Fruit fly (Drosophila melanogaster) Kc167 (cell line): ENCODE data around the gene CG14795.

ENCODE experiments used
- Myc ChIP-seq: fragments of >200 bp; optimal IDR thresholded peaks from 2 replicates; lab custom pipeline; 2017; ENCODE audit warnings: missing external identifiers
- Sin3A ChIP-seq: fragments of >200 bp; optimal IDR thresholded peaks from 2 replicates; lab custom pipeline; 2018; ENCODE audit warnings: missing external identifiers
- h ChIP-seq: fragments of >200 bp; optimal IDR thresholded peaks from 3 replicates; lab custom pipeline; 2018; ENCODE audit warnings: missing external identifiers
- insv ChIP-seq: fragments of >200 bp; optimal IDR thresholded peaks from 3 replicates; lab custom pipeline; 2018; ENCODE audit warnings: missing external identifiers
- psq ChIP-seq: fragments of >200 bp; optimal IDR thresholded peaks from 2 replicates; lab custom pipeline; 2017; ENCODE audit warnings: missing external identifiers
- ttk ChIP-seq: sonication (Bioruptor generic); optimal IDR thresholded peaks from 2 replicates; lab custom pipeline; 2017; ENCODE audit warnings: missing external identifiers

Gene CG14795

DNA sequence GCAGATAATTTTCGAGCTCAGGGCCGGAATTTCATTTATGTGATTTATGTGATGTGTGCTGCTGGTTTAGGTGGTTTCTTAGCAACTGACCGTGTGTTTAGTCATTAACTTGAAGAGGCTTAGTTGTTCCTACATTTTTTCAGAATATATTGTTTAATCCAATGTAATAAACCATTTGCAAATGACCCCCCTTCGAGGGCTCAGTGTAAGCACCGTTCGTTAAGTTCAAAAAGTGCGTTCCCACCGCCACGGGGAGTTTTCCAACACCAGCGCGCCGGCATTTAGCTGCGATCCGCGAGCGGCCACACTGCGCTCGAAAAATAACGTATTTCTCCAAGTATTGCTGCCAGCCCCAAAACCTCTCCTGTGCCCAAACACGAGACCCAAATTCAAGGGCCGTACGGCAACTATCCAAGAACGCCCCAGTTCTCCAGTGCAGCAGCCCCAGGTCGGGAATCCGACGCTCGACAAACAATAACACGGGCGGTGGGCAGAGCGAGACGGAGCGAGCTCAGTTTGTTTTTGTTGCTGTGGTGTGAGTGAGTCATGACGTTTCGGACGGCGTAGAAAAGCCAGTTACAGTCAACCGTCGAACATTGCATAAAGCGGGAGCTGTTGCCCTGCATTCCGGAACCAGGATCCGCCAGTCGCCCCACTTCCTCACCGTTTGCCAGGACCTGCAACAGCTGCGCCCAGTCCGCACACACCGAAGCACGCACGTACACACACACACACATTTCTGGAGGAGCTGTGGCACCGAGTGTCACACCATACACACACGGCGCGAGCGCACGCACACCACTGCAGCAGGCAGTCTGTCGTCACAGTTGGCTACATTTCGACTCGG lies 34.1 kb downstream of the CG14795 start, which contains the start of gene rush:
TSS of gene rush (plus strand) at position 277 of the 847 bp plus-strand sequence.
- TF ChIP-seq h (lab: Kevin White, UChicago) (no peak), psq (lab: Kevin White, UChicago) (no peak), ttk (lab: Kevin White, UChicago) (no peak), insv (lab: Kevin White, UChicago) (no peak), Sin3A (lab: Kevin White, UChicago) (no peak), Myc (lab: Kevin White, UChicago) (no peak)

DNA sequence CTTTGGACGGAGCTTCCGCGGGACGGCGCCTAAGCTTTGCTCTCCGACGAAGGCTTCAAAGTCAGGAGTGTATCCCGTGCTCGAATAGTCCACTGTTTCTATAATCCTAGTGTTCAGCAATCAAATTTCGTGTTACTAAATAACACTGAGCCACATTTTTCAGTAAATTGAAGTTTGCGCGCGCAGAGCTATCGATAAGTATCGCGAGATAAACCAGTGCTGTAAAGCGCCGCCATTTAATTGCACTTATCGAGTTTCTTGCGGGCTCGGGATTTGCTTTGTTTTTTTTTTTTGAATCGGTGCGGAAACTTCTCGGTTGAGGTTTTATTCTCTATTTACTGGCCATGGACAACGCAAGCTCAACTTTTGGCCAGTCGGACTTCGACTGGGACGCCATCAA lies 35.8 kb downstream of the CG14795 start, which contains the start of the genes Rab27 and mei-38:
TSS of gene Rab27 (minus strand) at position 127 of the 400 bp plus-strand sequence.
TSS of gene mei-38 (plus strand) at position 216 of the 400 bp plus-strand sequence.
- TF ChIP-seq psq (lab: Kevin White, UChicago) (no peak), ttk (lab: Kevin White, UChicago) (no peak)

DNA sequence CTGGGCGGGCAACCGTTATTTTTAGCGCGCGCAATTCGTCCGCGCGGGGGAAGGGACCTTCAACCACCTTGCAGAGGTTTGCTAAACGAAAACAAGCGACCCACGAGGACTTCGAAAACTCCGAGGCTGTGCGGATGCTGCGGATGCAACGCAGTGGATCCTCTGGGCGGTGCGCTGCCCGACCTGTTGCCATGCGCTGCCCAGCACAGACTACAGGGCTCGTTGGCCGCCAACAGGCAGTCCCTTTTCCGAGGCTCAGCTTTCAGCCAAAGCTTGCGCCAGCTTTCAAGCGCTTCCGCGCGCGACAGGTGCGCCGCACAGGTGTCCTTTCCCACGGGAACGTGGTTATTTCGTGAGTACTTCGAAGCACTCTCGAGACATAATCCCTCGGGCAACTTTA lies 36.2 kb downstream of the CG14795 start:
- no peak for TF ChIP-seq Sin3A (lab: Kevin White, UChicago)
- no peak for TF ChIP-seq Myc (lab: Kevin White, UChicago)
- TF ChIP-seq insv (lab: Kevin White, UChicago) = no peak
- TF ChIP-seq h (lab: Kevin White, UChicago) = no peak
- no peak for TF ChIP-seq ttk (lab: Kevin White, UChicago)
- TF ChIP-seq psq (lab: Kevin White, UChicago) = no peak

DNA sequence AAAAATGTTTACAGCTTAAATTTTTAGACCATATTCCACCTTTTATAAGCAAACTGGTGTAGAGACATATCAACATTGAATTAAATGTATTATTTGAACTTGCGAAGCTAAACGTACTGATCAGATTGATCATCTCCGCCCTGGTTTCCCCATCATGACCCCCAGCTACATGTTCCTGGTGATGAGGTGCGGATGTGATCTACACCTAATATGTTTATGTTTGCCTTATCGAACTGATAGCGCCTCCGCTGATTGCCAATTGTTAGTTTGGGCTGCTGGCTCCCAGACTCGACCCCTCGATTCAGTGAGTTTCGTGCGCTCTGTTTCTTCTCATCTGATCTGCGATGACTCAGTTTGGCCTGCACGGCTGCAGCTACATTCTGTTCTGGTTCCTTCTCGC lies 40.4 kb downstream of the CG14795 start, which contains the start of gene CG14780:
TSS of gene CG14780 (plus strand) at position 301 of the 400 bp plus-strand sequence.
- no peak for TF ChIP-seq insv (lab: Kevin White, UChicago)
- no peak for TF ChIP-seq Myc (lab: Kevin White, UChicago)
- TF ChIP-seq ttk (lab: Kevin White, UChicago) = no peak
- TF ChIP-seq Sin3A (lab: Kevin White, UChicago) = no peak
- no peak for TF ChIP-seq psq (lab: Kevin White, UChicago)
- no peak for TF ChIP-seq h (lab: Kevin White, UChicago)

DNA sequence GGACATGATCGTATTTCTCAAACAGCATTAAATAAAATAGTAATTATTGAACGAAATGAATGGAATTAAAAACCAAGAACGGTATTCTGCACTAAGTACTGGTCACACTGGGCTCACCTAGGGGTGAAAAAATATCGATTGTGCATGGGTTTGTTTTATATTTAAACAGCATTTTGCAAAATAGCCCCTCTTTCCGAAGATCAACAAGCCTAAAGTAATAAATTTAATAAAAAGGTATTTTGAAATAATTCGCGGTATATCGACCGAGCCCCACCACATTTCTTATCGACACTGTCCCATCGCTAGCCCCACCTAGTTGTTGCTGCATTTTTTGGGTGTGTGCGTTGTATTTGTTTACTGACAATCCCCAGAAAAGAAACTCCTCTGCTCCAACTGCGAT lies 42.0 kb downstream of the CG14795 start, which contains the start of gene pck:
TSS of gene pck (plus strand) at position 105 of the 400 bp plus-strand sequence.
- no peak for TF ChIP-seq ttk (lab: Kevin White, UChicago)
- TF ChIP-seq Sin3A (lab: Kevin White, UChicago) = no peak
- no peak for TF ChIP-seq insv (lab: Kevin White, UChicago)
- no peak for TF ChIP-seq Myc (lab: Kevin White, UChicago)
- no peak for TF ChIP-seq psq (lab: Kevin White, UChicago)
- no peak for TF ChIP-seq h (lab: Kevin White, UChicago)

DNA sequence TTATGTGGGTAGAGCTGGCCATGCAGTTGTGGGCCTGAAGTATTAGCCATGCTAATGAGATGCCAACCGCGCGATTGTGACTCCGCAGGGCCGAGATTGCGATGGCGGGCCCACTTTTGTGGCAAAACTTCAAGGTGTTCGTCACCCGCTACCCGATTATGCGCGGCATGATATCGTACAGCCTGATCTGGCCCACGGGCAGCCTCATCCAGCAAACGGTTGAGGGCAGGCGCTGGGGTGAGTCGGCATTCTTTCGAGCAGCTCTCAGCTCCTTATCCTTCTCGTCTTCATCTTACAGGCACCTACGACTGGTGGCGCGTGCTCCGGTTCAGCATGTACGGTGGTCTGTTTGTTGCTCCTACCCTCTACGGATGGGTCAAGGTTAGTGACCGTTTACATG lies 42.9 kb downstream of the CG14795 start, which contains the start of gene CG32808:
TSS of gene CG32808 (minus strand) at position 101 of the 400 bp plus-strand sequence.
- TF ChIP-seq Sin3A (lab: Kevin White, UChicago) (no peak), insv (lab: Kevin White, UChicago) (no peak), Myc (lab: Kevin White, UChicago) (no peak), ttk (lab: Kevin White, UChicago) (no peak), h (lab: Kevin White, UChicago) (no peak), psq (lab: Kevin White, UChicago) (no peak)

DNA sequence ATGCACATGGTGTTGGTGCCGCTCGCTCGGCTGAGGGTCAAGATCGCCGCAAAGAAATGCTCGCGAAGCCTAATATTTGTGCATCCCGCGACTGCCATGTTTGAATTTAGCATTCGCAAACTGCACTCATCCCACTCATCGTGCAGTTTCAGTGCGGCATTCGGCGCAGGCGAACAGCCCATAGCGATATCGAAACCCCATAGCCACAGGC lies 45.3 kb downstream of the CG14795 start, which contains the start of gene CG14778:
TSS of gene CG14778 (plus strand) at position 112 of the 211 bp plus-strand sequence.
- no peak for TF ChIP-seq psq (lab: Kevin White, UChicago)
- no peak for TF ChIP-seq h (lab: Kevin White, UChicago)
- TF ChIP-seq ttk (lab: Kevin White, UChicago) = no peak
- no peak for TF ChIP-seq insv (lab: Kevin White, UChicago)
- no peak for TF ChIP-seq Sin3A (lab: Kevin White, UChicago)
- no peak for TF ChIP-seq Myc (lab: Kevin White, UChicago)

DNA sequence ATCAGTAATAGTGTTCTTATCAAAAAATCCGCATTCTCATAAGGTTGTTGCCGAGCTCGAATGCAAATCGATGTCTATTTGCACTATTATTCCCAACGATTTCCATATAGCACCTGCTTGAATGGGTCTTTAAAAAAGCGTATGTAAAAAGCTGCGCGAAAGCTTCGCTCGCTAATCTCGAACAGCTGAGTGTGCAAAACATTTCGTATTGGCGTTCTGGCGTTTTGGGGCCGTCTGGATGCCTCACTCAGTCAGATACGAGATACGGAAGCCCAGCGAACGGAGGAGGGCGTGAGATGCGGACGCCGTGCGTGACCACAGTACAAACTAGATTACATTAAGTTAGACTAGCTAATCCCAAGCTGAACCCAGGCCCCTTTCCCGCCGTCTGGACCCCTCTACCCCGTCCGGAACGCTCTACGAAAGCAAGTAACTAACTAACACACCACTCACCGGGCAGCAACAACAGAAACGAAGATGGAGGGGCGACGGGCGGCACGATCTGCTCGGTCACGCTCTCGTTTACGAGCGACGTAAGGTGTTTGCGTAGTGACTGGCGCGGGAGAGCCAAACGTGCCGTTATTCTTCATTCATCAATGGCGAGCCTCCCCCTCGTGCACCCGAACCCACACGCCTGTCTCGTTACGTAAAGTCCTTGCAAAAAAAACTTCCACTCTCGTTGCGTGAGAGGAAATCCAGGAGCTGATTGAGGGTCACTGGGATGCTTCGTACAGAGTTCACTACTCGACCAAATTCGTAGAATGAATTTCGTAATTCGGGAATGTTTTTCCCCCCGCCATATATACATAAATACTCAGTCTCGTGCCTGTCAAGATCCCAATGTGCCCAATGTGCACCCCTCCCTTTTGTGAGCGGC lies 45.9 kb downstream of the CG14795 start:
- TF ChIP-seq Sin3A (lab: Kevin White, UChicago) (no peak), ttk (lab: Kevin White, UChicago) (no peak), psq (lab: Kevin White, UChicago) (no peak), h (lab: Kevin White, UChicago) (no peak), insv (lab: Kevin White, UChicago) (no peak), Myc (lab: Kevin White, UChicago) (no peak)

DNA sequence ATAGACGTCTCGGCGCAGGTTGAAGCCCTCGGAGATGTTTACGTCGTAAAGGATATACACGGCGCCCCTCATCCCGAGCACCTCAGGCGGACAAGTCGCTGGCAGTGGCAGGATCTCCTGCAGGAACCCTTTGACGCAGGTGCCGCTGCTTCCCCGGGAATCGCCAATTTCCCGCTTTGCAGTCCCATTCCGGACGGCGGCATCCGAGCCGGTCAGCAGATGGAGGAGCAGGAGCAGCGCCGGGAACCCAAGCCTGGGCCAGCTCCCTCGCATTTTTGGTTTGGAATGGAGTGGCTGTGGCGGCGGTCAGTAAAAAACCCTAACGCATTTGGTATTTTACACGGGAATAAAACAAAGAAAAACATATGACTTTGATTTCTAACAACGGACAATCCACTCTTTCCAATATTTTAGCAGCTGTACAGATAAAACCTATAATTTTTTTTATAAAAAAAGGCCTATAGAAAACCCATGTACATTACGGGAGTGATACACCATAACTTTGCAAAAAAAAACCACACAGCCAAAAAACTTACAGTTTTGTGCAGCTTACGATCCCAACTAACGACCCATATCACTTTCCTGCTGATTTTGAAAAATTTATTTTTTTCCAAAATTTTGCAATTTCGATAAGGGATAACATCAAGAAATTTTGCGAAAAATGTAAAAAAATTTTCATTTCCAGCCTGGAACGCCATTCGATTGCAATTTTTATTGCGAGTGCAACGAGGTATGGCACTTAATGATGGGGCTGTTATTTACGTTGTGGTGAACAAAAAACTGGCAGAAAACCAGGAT lies 46.7 kb downstream of the CG14795 start, which contains the start of the genes O-fut2 and CG14777:
TSS of gene O-fut2 (minus strand) at position 290 of the 798 bp plus-strand sequence.
TSS of gene CG14777 (plus strand) at position 428 of the 798 bp plus-strand sequence.
- no peak for TF ChIP-seq Myc (lab: Kevin White, UChicago)
- TF ChIP-seq Sin3A (lab: Kevin White, UChicago) = no peak
- no peak for TF ChIP-seq psq (lab: Kevin White, UChicago)
- no peak for TF ChIP-seq ttk (lab: Kevin White, UChicago)
- TF ChIP-seq h (lab: Kevin White, UChicago) = no peak
- TF ChIP-seq insv (lab: Kevin White, UChicago) = no peak

DNA sequence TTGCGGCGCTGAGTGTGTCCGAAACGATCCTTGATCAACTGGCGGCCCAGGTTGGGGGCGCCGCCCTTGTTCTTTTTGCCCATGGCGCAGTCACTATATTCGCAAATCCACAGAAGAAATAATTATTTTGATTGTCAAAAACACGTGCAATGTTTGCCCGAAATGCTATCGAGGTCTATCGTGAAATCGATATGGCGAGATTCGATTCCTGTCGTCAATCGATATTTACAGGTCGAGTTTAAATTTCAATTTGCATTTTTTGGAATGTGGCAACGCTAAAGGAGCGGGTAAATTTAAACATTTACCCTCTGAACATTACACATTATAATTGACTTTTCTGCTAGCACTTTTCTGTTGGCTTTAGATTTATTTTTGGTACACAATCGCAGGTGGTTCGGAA lies 48.6 kb downstream of the CG14795 start, which contains the start of gene Ns3:
TSS of gene Ns3 (minus strand) at position 188 of the 400 bp plus-strand sequence.
- no peak for TF ChIP-seq psq (lab: Kevin White, UChicago)
- TF ChIP-seq Sin3A (lab: Kevin White, UChicago) = no peak
- TF ChIP-seq Myc (lab: Kevin White, UChicago) = no peak
- TF ChIP-seq insv (lab: Kevin White, UChicago) = no peak
- no peak for TF ChIP-seq h (lab: Kevin White, UChicago)
- no peak for TF ChIP-seq ttk (lab: Kevin White, UChicago)
